Worm (Caenorhabditis elegans): ENCODE measurements around the gene sra-33.

DNA sequence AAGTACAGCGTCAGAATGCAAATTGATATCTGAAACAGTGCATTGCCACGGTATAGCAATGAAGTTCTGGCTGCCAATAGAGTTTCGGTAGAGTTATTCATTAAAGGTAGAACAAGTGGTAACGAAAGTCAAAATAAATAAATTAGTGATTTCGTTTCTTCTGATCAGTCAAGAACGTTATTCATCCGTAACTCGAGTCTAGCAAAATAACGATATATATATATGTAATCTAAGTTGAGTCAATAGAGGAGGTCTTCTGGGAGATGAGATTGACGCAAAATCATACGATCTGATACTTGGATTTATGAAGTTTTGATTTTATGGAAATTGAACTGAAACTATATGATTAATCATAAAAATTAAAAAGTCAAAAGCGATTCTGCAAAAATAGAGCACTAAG, 9.2 kb downstream of the sra-33 start, which contains the start of gene sra-35:
- TF ChIP-seq lin-39 (tag; optimal IDR thresholded peaks at IDR 0.05) (no peak), unc-39 (tag; optimal IDR thresholded peaks at IDR 0.05) (no peak), nhr-11 (tag; optimal IDR thresholded peaks at IDR 0.05) (no peak), ZK546.5 (tag; optimal IDR thresholded peaks at IDR 0.05) (no peak), aly-2 (tag; optimal IDR thresholded peaks at IDR 0.05) (no peak)

Data from whole organism, L2 larva.